Worm (Caenorhabditis elegans): ENCODE results near the gene Y39A3B.1.

- TF ChIP-seq zag-1 (tag; optimal IDR thresholded peaks at IDR 0.05): no peak
- TF ChIP-seq jun-1 (tag; optimal IDR thresholded peaks at IDR 0.05): no peak
- no peak for TF ChIP-seq unc-62 (GFP tag; optimal IDR thresholded peaks at IDR 0.05)
- TF ChIP-seq pqm-1 (tag; optimal IDR thresholded peaks at IDR 0.05): no peak
- TF ChIP-seq ama-1 (optimal IDR thresholded peaks at IDR 0.05): no peak
- TF ChIP-seq fos-1 (tag; optimal IDR thresholded peaks at IDR 0.05): no peak
- TF ChIP-seq egl-27 (tag; optimal IDR thresholded peaks at IDR 0.05): no peak
- no peak for TF ChIP-seq mdl-1 (tag; optimal IDR thresholded peaks at IDR 0.05)
Measured at ce11 chrIII:1969802-1970201, 36.0 kb upstream of the Y39A3B.1 start, which contains the start of gene moa-1.
